Fruit fly (Drosophila melanogaster) whole organism, embryonic: ENCODE measurements around the gene CG43658.

Experiments
- ATbp ChIP-seq: fragments of 200-800 bp; sonication (Bioruptor generic); optimal IDR thresholded peaks from 2 replicates; lab custom pipeline; 2017; ENCODE audit warnings: missing biosample characterization, mild to moderate bottlenecking, missing genetic modification characterization, missing genetic modification reagents
- Adf1 ChIP-seq: fragments of 200-800 bp; sonication (Bioruptor generic); IDR thresholded peaks from 2 replicates; pipeline ENCODE4 v1.3.6; 2022; ENCODE audit warnings: missing biosample characterization, missing genetic modification characterization
- B-H1 ChIP-seq: fragments of 200-800 bp; sonication (Bioruptor generic); IDR thresholded peaks from 3 replicates; pipeline ENCODE4 v1.3.6; 2022; ENCODE audit warnings: missing biosample characterization, missing genetic modification characterization
- Bgb ChIP-seq: fragments of 200-800 bp; sonication (Bioruptor generic); IDR thresholded peaks from 2 replicates; pipeline ENCODE4 v1.3.6; 2022; ENCODE audit warnings: missing biosample characterization, missing genetic modification characterization; ENCODE audit not compliant: partially characterized antibody
- Bteb2 ChIP-seq: fragments of 200-800 bp; sonication (Bioruptor generic); optimal IDR thresholded peaks from 2 replicates; lab custom pipeline; 2016; ENCODE audit warnings: missing biosample characterization, missing genetic modification characterization
- CG10366 ChIP-seq: fragments of 200-800 bp; sonication (Bioruptor generic); IDR thresholded peaks from 2 replicates; pipeline ENCODE4 v1.3.6; 2022; ENCODE audit warnings: missing biosample characterization, missing genetic modification characterization
- CG11723 ChIP-seq: fragments of 200-800 bp; sonication (Bioruptor generic); optimal IDR thresholded peaks from 2 replicates; lab custom pipeline; 2017; ENCODE audit warnings: missing biosample characterization, mild to moderate bottlenecking, missing genetic modification characterization
- CG12942 ChIP-seq: fragments of 200-800 bp; sonication (Bioruptor generic); optimal IDR thresholded peaks from 3 replicates; lab custom pipeline; 2016; ENCODE audit warnings: missing biosample characterization, missing genetic modification characterization
- CG14965 ChIP-seq: fragments of 200-800 bp; sonication (Bioruptor generic); optimal IDR thresholded peaks from 2 replicates; lab custom pipeline; 2016; ENCODE audit warnings: missing biosample characterization, missing genetic modification characterization, borderline replicate concordance
- CG1647 ChIP-seq: fragments of 200-800 bp; sonication (Bioruptor generic); optimal IDR thresholded peaks from 3 replicates; lab custom pipeline; 2016; ENCODE audit warnings: missing biosample characterization, missing genetic modification characterization
- CG17328 ChIP-seq: fragments of 200-800 bp; sonication (Bioruptor generic); IDR thresholded peaks from 2 replicates; pipeline ENCODE4 v1.3.6; 2022; ENCODE audit warnings: missing biosample characterization, missing genetic modification characterization
- CG17361 ChIP-seq: fragments of 200-800 bp; sonication (Bioruptor generic); IDR thresholded peaks from 3 replicates; pipeline ENCODE4 v1.3.6; 2022; ENCODE audit warnings: missing biosample characterization, missing genetic modification characterization
- CG17802 ChIP-seq: fragments of 200-800 bp; sonication (Bioruptor generic); optimal IDR thresholded peaks from 2 replicates; lab custom pipeline; 2018; ENCODE audit warnings: missing biosample characterization, mild to moderate bottlenecking, missing genetic modification characterization, moderate library complexity
- CG18011 ChIP-seq: fragments of 200-800 bp; sonication (Bioruptor generic); optimal IDR thresholded peaks from 2 replicates; lab custom pipeline; 2017; ENCODE audit warnings: missing biosample characterization, missing genetic modification characterization, mild to moderate bottlenecking, moderate library complexity, missing genotype
- CG18599 ChIP-seq: fragments of 200-800 bp; sonication (Bioruptor generic); optimal IDR thresholded peaks from 3 replicates; lab custom pipeline; 2017; ENCODE audit warnings: missing biosample characterization, missing genetic modification characterization, mild to moderate bottlenecking, moderate library complexity, missing genetic modification reagents
- CG3407 ChIP-seq: fragments of 200-800 bp; sonication (Bioruptor generic); optimal IDR thresholded peaks from 2 replicates; lab custom pipeline; 2018; ENCODE audit warnings: missing biosample characterization, mild to moderate bottlenecking, missing genetic modification characterization
- CG42726 ChIP-seq: fragments of 200-800 bp; sonication (Bioruptor generic); IDR thresholded peaks from 2 replicates; pipeline ENCODE4 v1.3.6; 2022; ENCODE audit warnings: missing biosample characterization, missing genetic modification characterization; ENCODE audit not compliant: partially characterized antibody
- CG4360 ChIP-seq: fragments of 200-800 bp; sonication (Bioruptor generic); IDR thresholded peaks from 2 replicates; pipeline ENCODE4 v1.3.6; 2022; ENCODE audit warnings: missing biosample characterization, missing genetic modification characterization
- CG4707 ChIP-seq: fragments of 200-800 bp; sonication (Bioruptor generic); optimal IDR thresholded peaks from 2 replicates; lab custom pipeline; 2018; ENCODE audit warnings: missing biosample characterization, mild to moderate bottlenecking, missing genetic modification characterization, moderate library complexity
- CG8359 ChIP-seq: fragments of 200-800 bp; sonication (Bioruptor generic); optimal IDR thresholded peaks from 2 replicates; lab custom pipeline; 2017; ENCODE audit warnings: missing biosample characterization, mild to moderate bottlenecking, missing genetic modification characterization, borderline replicate concordance
- D ChIP-seq, 2 experiments: fragments of 200-800 bp in 1 of 2; fragments of >200 bp in 1 of 2; sonication (Bioruptor generic) in 1 of 2; optimal IDR thresholded peaks; 2 replicates in 1 of 2; 3 replicates in 1 of 2; lab custom pipeline; 2017; ENCODE audit warnings: mild to moderate bottlenecking in 1 of 2, missing biosample characterization in 1 of 2, missing genetic modification characterization in 1 of 2, missing genetic modification reagents in 1 of 2
- Doc2 ChIP-seq: fragments of 200-800 bp; sonication (Bioruptor generic); IDR thresholded peaks from 2 replicates; pipeline ENCODE4 v1.3.6; 2022; ENCODE audit warnings: missing biosample characterization, missing genetic modification characterization
- Hand ChIP-seq: fragments of 200-800 bp; sonication (Bioruptor generic); optimal IDR thresholded peaks from 2 replicates; lab custom pipeline; 2017; ENCODE audit warnings: mild to moderate bottlenecking, missing biosample characterization, missing genetic modification reagents, missing genetic modification characterization
- Med ChIP-seq: fragments of 200-800 bp; sonication (Bioruptor generic); peaks from one replicate; lab custom pipeline; 2016; ENCODE audit warnings: missing biosample characterization, missing genetic modification characterization, mild to moderate bottlenecking, inconsistent platforms, moderate library complexity
- Nf-YA ChIP-seq: fragments of 200-800 bp; sonication (Bioruptor generic); IDR thresholded peaks from 2 replicates; pipeline ENCODE4 v1.3.6; 2022; ENCODE audit warnings: missing biosample characterization, missing genetic modification characterization
- Nf-YB ChIP-seq: fragments of 200-800 bp; sonication (Bioruptor generic); optimal IDR thresholded peaks from 3 replicates; lab custom pipeline; 2019; ENCODE audit warnings: missing biosample characterization, mild to moderate bottlenecking, missing genetic modification characterization, moderate library complexity
- Tbp ChIP-seq: fragments of >200 bp; optimal IDR thresholded peaks from 2 replicates; lab custom pipeline; 2018; ENCODE audit warnings: missing biosample characterization, missing genetic modification characterization
- bab2 ChIP-seq: fragments of 200-800 bp; sonication (Bioruptor generic); optimal IDR thresholded peaks from 2 replicates; lab custom pipeline; 2016; ENCODE audit warnings: missing biosample characterization, missing genetic modification characterization
- btn ChIP-seq: fragments of 200-800 bp; sonication (Bioruptor generic); optimal IDR thresholded peaks from 2 replicates; lab custom pipeline; 2016; ENCODE audit warnings: missing biosample characterization, missing genetic modification characterization
- chif ChIP-seq, 2 experiments: fragments of 200-800 bp; sonication (Bioruptor generic); optimal IDR thresholded peaks; 3 replicates each; lab custom pipeline; 2016; ENCODE audit warnings: missing biosample characterization in 2 of 2, missing genetic modification characterization in 2 of 2
- croc ChIP-seq: fragments of 200-800 bp; sonication (Bioruptor generic); conservative IDR thresholded peaks from 3 replicates; pipeline ENCODE4 v1.3.6; 2022; ENCODE audit warnings: missing biosample characterization, missing genetic modification characterization
- crp ChIP-seq, 2 experiments: fragments of 200-800 bp; sonication (Bioruptor generic); optimal IDR thresholded peaks; 2 replicates in 1 of 2; 3 replicates in 1 of 2; lab custom pipeline; 2017; ENCODE audit warnings: missing biosample characterization in 2 of 2, missing genetic modification characterization in 2 of 2, mild to moderate bottlenecking in 1 of 2, moderate library complexity in 1 of 2
- da ChIP-seq: fragments of 200-800 bp; sonication (Bioruptor generic); optimal IDR thresholded peaks from 2 replicates; lab custom pipeline; 2016; ENCODE audit warnings: missing biosample characterization, missing genetic modification characterization
- emc ChIP-seq: fragments of 200-800 bp; sonication (Bioruptor generic); optimal IDR thresholded peaks from 2 replicates; lab custom pipeline; 2016; ENCODE audit warnings: missing biosample characterization, missing genetic modification characterization
- exex ChIP-seq: fragments of 200-800 bp; sonication (Bioruptor generic); optimal IDR thresholded peaks from 4 replicates; lab custom pipeline; 2018; ENCODE audit warnings: missing biosample characterization, mild to moderate bottlenecking, missing genetic modification characterization, moderate library complexity
- gcm2 ChIP-seq: fragments of 200-800 bp; sonication (Bioruptor generic); optimal IDR thresholded peaks from 2 replicates; lab custom pipeline; 2016; ENCODE audit warnings: missing biosample characterization, missing genetic modification characterization
- h ChIP-seq: fragments of >200 bp; optimal IDR thresholded peaks from 2 replicates; lab custom pipeline; 2017
- hkb ChIP-seq, 2 experiments: fragments of 200-800 bp in 1 of 2; fragments of >200 bp in 1 of 2; sonication (Bioruptor generic) in 1 of 2; IDR thresholded peaks in 1 of 2; optimal IDR thresholded peaks in 1 of 2; 2 replicates each; pipeline versions ENCODE4 v1.3.6 to Lab custom; 2017 to 2022; ENCODE audit warnings: missing biosample characterization in 1 of 2, missing genetic modification characterization in 1 of 2
- jigr1 ChIP-seq: fragments of 200-800 bp; sonication (Bioruptor generic); IDR thresholded peaks from 3 replicates; pipeline ENCODE4 v1.3.6; 2022; ENCODE audit warnings: missing biosample characterization, missing genetic modification characterization
- lov ChIP-seq, 2 experiments: fragments of 200-800 bp in 1 of 2; fragments of >200 bp in 1 of 2; sonication (Bioruptor generic) in 1 of 2; IDR thresholded peaks in 1 of 2; optimal IDR thresholded peaks in 1 of 2; 2 replicates in 1 of 2; 3 replicates in 1 of 2; pipeline versions ENCODE4 v1.3.6 to Lab custom; 2017 to 2022; ENCODE audit warnings: missing biosample characterization in 1 of 2, missing genetic modification characterization in 1 of 2
- maf-S ChIP-seq: fragments of 200-800 bp; sonication (Bioruptor generic); optimal IDR thresholded peaks from 2 replicates; lab custom pipeline; 2016; ENCODE audit warnings: missing biosample characterization, missing genetic modification characterization
- nerfin-1 ChIP-seq: fragments of 200-800 bp; sonication (Bioruptor generic); optimal IDR thresholded peaks from 3 replicates; lab custom pipeline; 2019; ENCODE audit warnings: missing biosample characterization, mild to moderate bottlenecking, missing genetic modification characterization, moderate library complexity
- pzg ChIP-seq: fragments of 200-800 bp; sonication (Bioruptor generic); optimal IDR thresholded peaks from 3 replicates; lab custom pipeline; 2018; ENCODE audit warnings: missing biosample characterization, mild to moderate bottlenecking, missing genetic modification characterization, moderate library complexity
- trh ChIP-seq: fragments of 200-800 bp; sonication (Bioruptor generic); optimal IDR thresholded peaks from 2 replicates; lab custom pipeline; 2016; ENCODE audit warnings: missing biosample characterization, missing genetic modification characterization
- ttk ChIP-seq: fragments of 200-800 bp; sonication (Bioruptor generic); IDR thresholded peaks from 2 replicates; pipeline ENCODE4 v2.1.2; 2022; ENCODE audit warnings: missing biosample characterization, missing genetic modification characterization
- vnd ChIP-seq: fragments of 200-800 bp; sonication (Bioruptor generic); IDR thresholded peaks from 3 replicates; pipeline ENCODE4 v1.3.6; 2022; ENCODE audit warnings: missing biosample characterization, missing genetic modification characterization; ENCODE audit not compliant: partially characterized antibody
- z ChIP-seq: fragments of 200-800 bp; sonication (Bioruptor generic); IDR thresholded peaks from 3 replicates; pipeline ENCODE4 v1.3.6; 2022; ENCODE audit warnings: missing biosample characterization, missing genetic modification characterization
- zfh1 ChIP-seq: fragments of 200-800 bp; sonication (Bioruptor generic); IDR thresholded peaks from 3 replicates; pipeline ENCODE4 v1.3.6; 2022; ENCODE audit warnings: missing biosample characterization, missing genetic modification characterization

CG43658 gene

DNA sequence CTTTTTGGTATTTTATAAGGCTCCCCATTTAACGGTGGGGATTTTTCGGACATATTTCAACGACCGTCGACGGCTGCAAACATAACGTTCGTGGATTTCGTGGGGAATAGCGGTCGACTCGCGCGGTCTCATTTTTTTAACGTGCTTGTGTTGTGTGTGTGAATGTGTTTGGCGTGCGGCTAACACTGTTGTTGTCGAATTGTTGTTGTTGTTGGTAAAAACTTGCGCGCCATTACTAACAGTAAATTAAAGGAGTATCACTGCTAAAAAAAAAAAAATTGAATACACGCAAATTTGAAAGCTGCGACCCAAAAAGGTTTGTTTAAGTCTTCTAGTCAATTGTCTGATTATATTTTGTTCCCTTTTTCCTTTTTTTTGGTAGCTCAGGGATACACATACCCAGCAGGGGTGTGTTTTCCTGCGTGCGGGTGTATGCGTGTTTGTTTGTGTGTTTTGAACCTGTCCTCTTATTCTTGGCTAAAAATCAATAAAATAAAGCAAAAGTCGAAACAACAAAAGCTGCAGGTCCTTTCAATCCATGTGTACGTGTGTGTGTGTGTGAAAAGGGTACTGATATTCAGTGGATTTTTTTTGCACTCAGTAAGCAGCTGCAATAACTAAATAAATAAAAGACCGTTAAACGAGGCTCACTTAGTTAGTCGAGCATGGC, 18.9 kb upstream of the CG43658 start, which contains the start of gene CG12991 (continued):
- no peak for TF ChIP-seq D (optimal IDR thresholded peaks at IDR 0.05; lab: Kevin White, UChicago)
- no peak for TF ChIP-seq D (GFP tag; optimal IDR thresholded peaks at IDR 0.05; lab: Kevin White, UChicago)
- TF ChIP-seq B-H1 (GFP tag; lab: Robert Waterston, UW): no peak; the same call in 2 of the 3 replicates
- peak; percentile 15 for TF ChIP-seq hkb (optimal IDR thresholded peaks at IDR 0.05; lab: Kevin White, UChicago)
- peak; percentile 41; the same call in 1 of the 2 replicates for TF ChIP-seq hkb (GFP tag; IDR thresholded peaks at IDR 0.05; lab: Robert Waterston, UW)
- no peak for TF ChIP-seq h (lab: Kevin White, UChicago)
- TF ChIP-seq CG42726: 0 out of 2 replicates have a peak, but pooled peaks have one; percentile 31
- TF ChIP-seq da (GFP tag; lab: Kevin White, UChicago): no peak
- peak; percentile 59 for TF ChIP-seq Med
- TF ChIP-seq CG4360 (GFP tag; lab: Robert Waterston, UW): peak; percentile 78
- TF ChIP-seq jigr1 (GFP tag; lab: Robert Waterston, UW): no peak
- TF ChIP-seq exex (tag; lab: Kevin White, UChicago): no peak
- no peak for TF ChIP-seq maf-S
- no peak for TF ChIP-seq Nf-YA (GFP tag; lab: Robert Waterston, UW)
- no peak for TF ChIP-seq CG18011
- no peak for TF ChIP-seq crp (GFP tag; optimal IDR thresholded peaks at IDR 0.05; lab: Kevin White, UChicago)
- TF ChIP-seq croc (GFP tag; lab: Robert Waterston, UW): no peak
- TF ChIP-seq Tbp (GFP tag; lab: Kevin White, UChicago): no peak
- TF ChIP-seq nerfin-1 (tag; lab: Kevin White, UChicago): no peak
- no peak for TF ChIP-seq Nf-YB (GFP tag; lab: Kevin White, UChicago)
- no peak for TF ChIP-seq trh (GFP tag; lab: Kevin White, UChicago)
- TF ChIP-seq zfh1: no peak
- no peak for TF ChIP-seq vnd (GFP tag; lab: Robert Waterston, UW)
- TF ChIP-seq CG17802: no peak
- no peak for TF ChIP-seq z (GFP tag; lab: Robert Waterston, UW)
- TF ChIP-seq CG1647 (GFP tag; lab: Kevin White, UChicago): no peak
- no peak; the same call in 1 of the 2 replicates for TF ChIP-seq Adf1
- TF ChIP-seq Hand: no peak
- TF ChIP-seq emc (GFP tag; lab: Kevin White, UChicago): no peak
- peak; percentile 47 for TF ChIP-seq CG18599
- no peak for TF ChIP-seq CG4707
- TF ChIP-seq pzg (GFP tag; lab: Kevin White, UChicago): no peak
- TF ChIP-seq gcm2 (GFP tag; lab: Kevin White, UChicago): no peak
- no peak for TF ChIP-seq lov (optimal IDR thresholded peaks at IDR 0.05; lab: Kevin White, UChicago)
- TF ChIP-seq lov (GFP tag; IDR thresholded peaks at IDR 0.05; lab: Robert Waterston, UW): no peak
- TF ChIP-seq CG17328 (GFP tag; lab: Robert Waterston, UW): 0 out of 2 replicates have a peak, but pooled peaks have one; percentile 16
- no peak for TF ChIP-seq CG12942 (GFP tag; lab: Kevin White, UChicago)
- no peak for TF ChIP-seq CG11723
- peak; percentile 9 for TF ChIP-seq Bteb2 (GFP tag; lab: Kevin White, UChicago)
- no peak for TF ChIP-seq bab2
- no peak for TF ChIP-seq CG14965 (GFP tag; lab: Kevin White, UChicago)
- no peak for TF ChIP-seq Doc2 (GFP tag; lab: Robert Waterston, UW)
- TF ChIP-seq chif (GFP tag; optimal IDR thresholded peaks at IDR 0.05; lab: Kevin White, UChicago): no peak
- TF ChIP-seq Bgb (GFP tag; lab: Robert Waterston, UW): no peak
- TF ChIP-seq CG8359: no peak
- no peak for TF ChIP-seq ttk
- TF ChIP-seq CG3407 (GFP tag; lab: Kevin White, UChicago): no peak
- TF ChIP-seq CG10366: no peak
- no peak for TF ChIP-seq ATbp
- TF ChIP-seq btn (GFP tag; lab: Kevin White, UChicago): no peak
- TF ChIP-seq CG17361: no peak
